Fruit fly (Drosophila melanogaster) whole organism, embryonic: ENCODE results near the gene Nse1.

ENCODE experiments used
- Antp ChIP-seq: fragments of 200-800 bp; sonication (Bioruptor generic); optimal IDR thresholded peaks from 3 replicates; lab custom pipeline; 2016; ENCODE audit warnings: missing biosample characterization, missing genetic modification characterization
- Awh ChIP-seq: fragments of 200-800 bp; sonication (Bioruptor generic); IDR thresholded peaks from 2 replicates; pipeline ENCODE4, ENCODE4 v1.3.6; 2022; ENCODE audit warnings: missing biosample characterization, missing genetic modification characterization
- CG1024 ChIP-seq: fragments of 200-800 bp; sonication (Bioruptor generic); IDR thresholded peaks from 2 replicates; pipeline ENCODE4 v1.3.6; 2022; ENCODE audit warnings: missing biosample characterization, missing genetic modification characterization
- CG10654 ChIP-seq: fragments of 200-800 bp; sonication (Bioruptor generic); optimal IDR thresholded peaks from 2 replicates; lab custom pipeline; 2016; ENCODE audit warnings: missing biosample characterization, missing genetic modification characterization
- CG10979 ChIP-seq: fragments of 200-800 bp; sonication (Bioruptor generic); optimal IDR thresholded peaks from 2 replicates; lab custom pipeline; 2018; ENCODE audit warnings: missing biosample characterization, mild to moderate bottlenecking, missing genetic modification characterization, moderate library complexity
- CG1233 ChIP-seq: fragments of 200-800 bp; sonication (Bioruptor generic); optimal IDR thresholded peaks from 4 replicates; lab custom pipeline; 2018; ENCODE audit warnings: missing biosample characterization, mild to moderate bottlenecking, missing genetic modification characterization
- CG12942 ChIP-seq: fragments of 200-800 bp; sonication (Bioruptor generic); optimal IDR thresholded peaks from 3 replicates; lab custom pipeline; 2016; ENCODE audit warnings: missing biosample characterization, missing genetic modification characterization
- CG13287 ChIP-seq: fragments of 200-800 bp; sonication (Bioruptor generic); IDR thresholded peaks from 2 replicates; pipeline ENCODE4 v1.3.6; 2022; ENCODE audit warnings: missing biosample characterization, missing genetic modification characterization; ENCODE audit not compliant: partially characterized antibody
- CG1602 ChIP-seq: fragments of 200-800 bp; sonication (Bioruptor generic); optimal IDR thresholded peaks from 3 replicates; lab custom pipeline; 2016; ENCODE audit warnings: missing biosample characterization, missing genetic modification characterization
- CG32767 ChIP-seq: fragments of 200-800 bp; sonication (Bioruptor generic); IDR thresholded peaks from 2 replicates; pipeline ENCODE4 v1.3.6; 2022; ENCODE audit warnings: missing biosample characterization, missing genetic modification characterization
- CG3995 ChIP-seq: fragments of 200-800 bp; sonication (Bioruptor generic); optimal IDR thresholded peaks from 3 replicates; lab custom pipeline; 2016; ENCODE audit warnings: missing biosample characterization, missing genetic modification characterization
- CG4282 ChIP-seq: fragments of 200-800 bp; sonication (Bioruptor generic); optimal IDR thresholded peaks from 2 replicates; lab custom pipeline; 2016; ENCODE audit warnings: missing biosample characterization, missing genetic modification characterization
- CG4730 ChIP-seq: fragments of 200-800 bp; sonication (Bioruptor generic); IDR thresholded peaks from 2 replicates; pipeline ENCODE4 v1.3.6; 2022; ENCODE audit warnings: missing biosample characterization, missing genetic modification characterization
- CG4854 ChIP-seq: fragments of 200-800 bp; sonication (Bioruptor generic); optimal IDR thresholded peaks from 2 replicates; lab custom pipeline; 2016; ENCODE audit warnings: missing biosample characterization, missing genetic modification characterization, inconsistent platforms
- CG6791 ChIP-seq: fragments of 200-800 bp; sonication (Bioruptor generic); IDR thresholded peaks from 3 replicates; pipeline ENCODE4 v1.3.6; 2022; ENCODE audit warnings: missing biosample characterization, missing genetic modification characterization; ENCODE audit not compliant: partially characterized antibody
- CG7928 ChIP-seq: fragments of 200-800 bp; sonication (Bioruptor generic); optimal IDR thresholded peaks from 2 replicates; lab custom pipeline; 2017; ENCODE audit warnings: missing biosample characterization, mild to moderate bottlenecking, missing genetic modification characterization
- CG8478 ChIP-seq: fragments of >200 bp; optimal IDR thresholded peaks from 2 replicates; lab custom pipeline; 2018
- CG9609 ChIP-seq: fragments of 200-800 bp; sonication (Bioruptor generic); optimal IDR thresholded peaks from 3 replicates; lab custom pipeline; 2016; ENCODE audit warnings: missing biosample characterization, missing genetic modification characterization
- CrebB ChIP-seq: fragments of 200-800 bp; sonication (Bioruptor generic); optimal IDR thresholded peaks from 3 replicates; lab custom pipeline; 2018; ENCODE audit warnings: missing biosample characterization, mild to moderate bottlenecking, missing genetic modification characterization
- Dip3 ChIP-seq: fragments of 200-800 bp; sonication (Bioruptor generic); optimal IDR thresholded peaks from 3 replicates; lab custom pipeline; 2016; ENCODE audit warnings: missing biosample characterization, missing genetic modification characterization
- Dll ChIP-seq: fragments of 200-800 bp; sonication (Bioruptor generic); IDR thresholded peaks from 4 replicates; pipeline ENCODE4 v1.3.6; 2022; ENCODE audit warnings: missing biosample characterization, missing genetic modification characterization; ENCODE audit not compliant: partially characterized antibody
- Doc2 ChIP-seq: fragments of 200-800 bp; sonication (Bioruptor generic); IDR thresholded peaks from 2 replicates; pipeline ENCODE4 v1.3.6; 2022; ENCODE audit warnings: missing biosample characterization, missing genetic modification characterization
- Drgx ChIP-seq: fragments of 200-800 bp; sonication (Bioruptor generic); IDR thresholded peaks from 2 replicates; pipeline ENCODE4 v1.3.6; 2022; ENCODE audit warnings: missing biosample characterization, missing genetic modification characterization
- E2f2 ChIP-seq: fragments of 200-800 bp; sonication (Bioruptor generic); IDR thresholded peaks from 2 replicates; pipeline ENCODE4 v1.3.6; 2022; ENCODE audit warnings: missing biosample characterization, missing genetic modification characterization
- Elba2 ChIP-seq: fragments of 200-800 bp; sonication (Bioruptor generic); optimal IDR thresholded peaks from 3 replicates; lab custom pipeline; 2016; ENCODE audit warnings: missing biosample characterization, missing genetic modification characterization
- Ets65A ChIP-seq: fragments of 200-800 bp; sonication (Bioruptor generic); peaks from one replicate; lab custom pipeline; 2016; ENCODE audit warnings: missing biosample characterization, missing genetic modification characterization
- HLH54F ChIP-seq: fragments of 200-800 bp; sonication (Bioruptor generic); optimal IDR thresholded peaks from 3 replicates; lab custom pipeline; 2016; ENCODE audit warnings: missing biosample characterization, missing genetic modification characterization
- Hmx ChIP-seq: fragments of 200-800 bp; sonication (Bioruptor generic); optimal IDR thresholded peaks from 2 replicates; lab custom pipeline; 2016; ENCODE audit warnings: missing biosample characterization, missing genetic modification characterization
- Hsf ChIP-seq: fragments of 200-800 bp; sonication (Bioruptor generic); optimal IDR thresholded peaks from 3 replicates; lab custom pipeline; 2016; ENCODE audit warnings: missing biosample characterization, missing genetic modification characterization
- Lpt ChIP-seq: fragments of >200 bp; optimal IDR thresholded peaks from 2 replicates; lab custom pipeline; 2018; ENCODE audit warnings: missing biosample characterization, missing genetic modification characterization
- PHDP ChIP-seq: fragments of 200-800 bp; sonication (Bioruptor generic); optimal IDR thresholded peaks from 3 replicates; lab custom pipeline; 2018; ENCODE audit warnings: missing biosample characterization, mild to moderate bottlenecking, missing genetic modification characterization, moderate library complexity
- Ssrp ChIP-seq: fragments of 200-800 bp; sonication (Bioruptor generic); optimal IDR thresholded peaks from 2 replicates; lab custom pipeline; 2018; ENCODE audit warnings: missing biosample characterization, mild to moderate bottlenecking, missing genetic modification characterization, moderate library complexity
- ab ChIP-seq: fragments of 200-800 bp; sonication (Bioruptor generic); optimal IDR thresholded peaks from 2 replicates; lab custom pipeline; 2016; ENCODE audit warnings: missing biosample characterization, missing genetic modification characterization
- aop ChIP-seq: fragments of 200-800 bp; sonication (Bioruptor generic); IDR thresholded peaks from 2 replicates; pipeline ENCODE4 v1.3.6; 2022; ENCODE audit warnings: missing biosample characterization, missing genetic modification characterization
- ash1 ChIP-seq: fragments of 200-800 bp; sonication (Bioruptor generic); optimal IDR thresholded peaks from 2 replicates; lab custom pipeline; 2018; ENCODE audit warnings: missing biosample characterization, mild to moderate bottlenecking, missing genetic modification characterization
- caup ChIP-seq: fragments of 200-800 bp; sonication (Bioruptor generic); optimal IDR thresholded peaks from 3 replicates; lab custom pipeline; 2017; ENCODE audit warnings: missing biosample characterization, mild to moderate bottlenecking, missing genetic modification characterization, moderate library complexity; ENCODE audit not compliant: severe bottlenecking
- chif ChIP-seq, 2 experiments: fragments of 200-800 bp; sonication (Bioruptor generic); optimal IDR thresholded peaks; 3 replicates each; lab custom pipeline; 2016; ENCODE audit warnings: missing biosample characterization in 2 of 2, missing genetic modification characterization in 2 of 2
- chinmo ChIP-seq: fragments of 200-800 bp; sonication (Bioruptor generic); IDR thresholded peaks from 4 replicates; pipeline ENCODE4 v1.3.6; 2022; ENCODE audit warnings: missing biosample characterization, missing genetic modification characterization; ENCODE audit not compliant: partially characterized antibody
- dimm ChIP-seq: fragments of 200-800 bp; sonication (Bioruptor generic); IDR thresholded peaks from 2 replicates; pipeline ENCODE4 v1.3.6; 2022; ENCODE audit warnings: missing biosample characterization, missing genetic modification characterization
- dm ChIP-seq: fragments of 200-800 bp; sonication (Bioruptor generic); optimal IDR thresholded peaks from 3 replicates; lab custom pipeline; 2016; ENCODE audit warnings: missing biosample characterization, missing genetic modification characterization
- gcm2 ChIP-seq: fragments of 200-800 bp; sonication (Bioruptor generic); optimal IDR thresholded peaks from 2 replicates; lab custom pipeline; 2016; ENCODE audit warnings: missing biosample characterization, missing genetic modification characterization
- gsb-n ChIP-seq: fragments of 200-800 bp; sonication (Bioruptor generic); optimal IDR thresholded peaks from 3 replicates; lab custom pipeline; 2018; ENCODE audit warnings: missing biosample characterization, mild to moderate bottlenecking, missing genetic modification characterization
- h ChIP-seq: fragments of >200 bp; optimal IDR thresholded peaks from 2 replicates; lab custom pipeline; 2017
- hb ChIP-seq: fragments of 200-800 bp; sonication (Bioruptor generic); IDR thresholded peaks from 3 replicates; pipeline ENCODE4 v1.3.6; 2022; ENCODE audit warnings: missing biosample characterization, missing genetic modification characterization; ENCODE audit not compliant: partially characterized antibody
- her ChIP-seq: fragments of 200-800 bp; sonication (Bioruptor generic); optimal IDR thresholded peaks from 2 replicates; lab custom pipeline; 2016; ENCODE audit warnings: missing biosample characterization, missing genetic modification characterization
- jumu ChIP-seq: fragments of 200-800 bp; sonication (Bioruptor generic); optimal IDR thresholded peaks from 3 replicates; lab custom pipeline; 2016; ENCODE audit warnings: missing biosample characterization, missing genetic modification characterization
- otp ChIP-seq: fragments of 200-800 bp; sonication (Bioruptor generic); IDR thresholded peaks from 3 replicates; pipeline ENCODE4, ENCODE4 v1.3.6; 2022; ENCODE audit warnings: missing biosample characterization, missing genetic modification characterization
- pita ChIP-seq: fragments of 200-800 bp; sonication (Bioruptor generic); optimal IDR thresholded peaks from 2 replicates; lab custom pipeline; 2017; ENCODE audit warnings: missing biosample characterization, mild to moderate bottlenecking, missing genetic modification characterization
- ro ChIP-seq: fragments of 200-800 bp; sonication (Bioruptor generic); IDR thresholded peaks from 2 replicates; pipeline ENCODE4 v1.3.6; 2022; ENCODE audit warnings: missing biosample characterization, missing genetic modification characterization
- sens-2 ChIP-seq: fragments of 200-800 bp; sonication (Bioruptor generic); IDR thresholded peaks from 2 replicates; pipeline ENCODE4 v1.3.6; 2022; ENCODE audit warnings: missing biosample characterization, missing genetic modification characterization
- slbo ChIP-seq: fragments of 200-800 bp; sonication (Bioruptor generic); IDR thresholded peaks from 2 replicates; pipeline ENCODE4 v1.3.6; 2022; ENCODE audit warnings: missing biosample characterization, missing genetic modification characterization
- sug ChIP-seq: fragments of 200-800 bp; optimal IDR thresholded peaks from 2 replicates; lab custom pipeline; 2019; ENCODE audit warnings: missing biosample characterization, mild to moderate bottlenecking, missing genetic modification characterization, moderate library complexity
- trem ChIP-seq: fragments of 200-800 bp; optimal IDR thresholded peaks from 3 replicates; lab custom pipeline; 2019; ENCODE audit warnings: missing biosample characterization, mild to moderate bottlenecking, missing genetic modification characterization, moderate library complexity
- vvl ChIP-seq: fragments of 200-800 bp; sonication (Bioruptor generic); IDR thresholded peaks from 2 replicates; pipeline ENCODE4 v1.3.6; 2022; ENCODE audit warnings: missing biosample characterization, missing genetic modification characterization

Nse1 gene

dm6 chr2L:6677453-6677852 is at the start of gene Nse1:
Nse1 (minus strand) TSS chr2L:6677625.
- TF ChIP-seq Drgx (GFP tag; lab: Robert Waterston, UW) (no peak), CG7928 (GFP tag; lab: Kevin White, UChicago) (no peak), CG10979 (tag; lab: Kevin White, UChicago) (no peak), HLH54F (GFP tag; lab: Kevin White, UChicago) (no peak), Antp (no peak), pita (GFP tag; lab: Kevin White, UChicago) (no peak), gcm2 (GFP tag; lab: Kevin White, UChicago) (no peak), Hsf (GFP tag; lab: Kevin White, UChicago) (no peak), slbo (GFP tag; lab: Robert Waterston, UW) (no peak), ab (GFP tag; lab: Kevin White, UChicago) (no peak), CG4730 (GFP tag; lab: Robert Waterston, UW) (no peak), dm (GFP tag; lab: Kevin White, UChicago) (no peak), Hmx (GFP tag; lab: Kevin White, UChicago) (no peak), CG9609 (no peak), Ets65A (GFP tag; lab: Kevin White, UChicago) (no peak), chinmo (GFP tag; lab: Robert Waterston, UW) (no peak), Doc2 (no peak), trem (tag; lab: Kevin White, UChicago) (peak; percentile 34), Awh (GFP tag; lab: Robert Waterston, UW) (no peak), caup (GFP tag; lab: Kevin White, UChicago) (no peak), sug (no peak), CG4282 (GFP tag; lab: Kevin White, UChicago) (no peak), Dll (GFP tag; lab: Robert Waterston, UW) (peak; percentile 75; the same call in 3 of the 4 replicates), CG1024 (GFP tag; lab: Robert Waterston, UW) (no peak), CG6791 (GFP tag; lab: Robert Waterston, UW) (peak; percentile 75), CG8478 (lab: Kevin White, UChicago) (no peak), CG3995 (GFP tag; lab: Kevin White, UChicago) (peak; percentile 84), hb (GFP tag; lab: Robert Waterston, UW) (no peak), CG4854 (no peak), chif (GFP tag; optimal IDR thresholded peaks at IDR 0.05; lab: Kevin White, UChicago) (no peak), gsb-n (tag; lab: Kevin White, UChicago) (no peak), Lpt (GFP tag; lab: Kevin White, UChicago) (no peak), E2f2 (peak; percentile 97), Elba2 (GFP tag; lab: Kevin White, UChicago) (peak; percentile 85), sens-2 (GFP tag; lab: Robert Waterston, UW) (no peak), ro (GFP tag; lab: Robert Waterston, UW) (no peak), dimm (no peak), CG1233 (GFP tag; lab: Kevin White, UChicago) (no peak), otp (GFP tag; lab: Robert Waterston, UW) (no peak), CG10654 (no peak), her (GFP tag; lab: Kevin White, UChicago) (no peak), vvl (GFP tag; lab: Robert Waterston, UW) (peak; percentile 9; the same call in 1 of the 2 replicates), h (lab: Kevin White, UChicago) (no peak), CrebB (tag; lab: Kevin White, UChicago) (no peak), CG1602 (GFP tag; lab: Kevin White, UChicago) (no peak), PHDP (tag; lab: Kevin White, UChicago) (no peak), CG12942 (GFP tag; lab: Kevin White, UChicago) (no peak), CG13287 (GFP tag; lab: Robert Waterston, UW) (peak; percentile 83), jumu (GFP tag; lab: Kevin White, UChicago) (no peak), aop (GFP tag; lab: Robert Waterston, UW) (no peak), Ssrp (tag; lab: Kevin White, UChicago) (no peak), Dip3 (no peak), CG32767 (no peak), ash1 (GFP tag; lab: Kevin White, UChicago) (no peak)
